Fruit fly (Drosophila melanogaster): ENCODE data around the gene CG5800.

Gene CG5800

DNA sequence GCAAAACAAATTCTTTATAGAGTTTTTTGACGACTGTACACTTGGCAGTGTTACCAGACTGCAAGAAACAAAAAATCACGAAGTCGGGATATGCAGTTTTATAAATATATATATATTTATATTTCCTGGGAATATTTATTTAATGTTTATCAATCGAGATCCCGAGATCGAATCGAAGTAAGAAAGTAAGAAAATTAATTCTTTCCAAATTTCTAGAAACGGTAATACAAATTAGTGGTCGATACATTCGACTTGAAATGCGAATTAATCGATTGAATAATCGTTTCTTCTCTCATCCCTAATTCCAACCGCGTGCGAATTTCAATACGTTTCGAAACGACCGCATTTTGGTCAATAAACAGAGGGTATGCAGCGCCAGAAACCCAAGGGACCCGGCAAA lies at the start of gene CG5800, which contains the start of gene CG8289 (continued):
- TF ChIP-seq HmgD (GFP tag; optimal IDR thresholded peaks at IDR 0.05) (no peak), NK7.1 (GFP tag; optimal IDR thresholded peaks at IDR 0.05) (no peak), zf30C (GFP tag; optimal IDR thresholded peaks at IDR 0.05) (peak; percentile 59), p53 (GFP tag; optimal IDR thresholded peaks at IDR 0.05) (no peak), CG18262 (tag; optimal IDR thresholded peaks at IDR 0.05) (peak; percentile 42), HmgZ (tag; optimal IDR thresholded peaks at IDR 0.05) (peak; percentile 25), pros (GFP tag; optimal IDR thresholded peaks at IDR 0.05) (no peak), Ets97D (GFP tag; optimal IDR thresholded peaks at IDR 0.05) (peak; percentile 19), ttk (GFP tag; IDR thresholded peaks at IDR 0.05) (no peak), CG2116 (GFP tag; optimal IDR thresholded peaks at IDR 0.05) (peak; percentile 65), CG10462 (GFP tag; optimal IDR thresholded peaks at IDR 0.05) (no peak), bcd (GFP tag; optimal IDR thresholded peaks at IDR 0.05) (no peak), CG17802 (tag; optimal IDR thresholded peaks at IDR 0.05) (no peak), CG6654 (GFP tag; optimal IDR thresholded peaks at IDR 0.05) (no peak), vnd (GFP tag; IDR thresholded peaks at IDR 0.05; ENCODE audit: partially characterized antibody) (peak; percentile 54), Fer1 (GFP tag; optimal IDR thresholded peaks at IDR 0.05) (peak; percentile 32), Med (GFP tag) (peak; percentile 59), CG18599 (GFP tag; optimal IDR thresholded peaks at IDR 0.05) (no peak), CG13287 (GFP tag; IDR thresholded peaks at IDR 0.05; ENCODE audit: partially characterized antibody) (peak; percentile 83), br (optimal IDR thresholded peaks at IDR 0.05) (no peak), klu (GFP tag; IDR thresholded peaks at IDR 0.05) (no peak), fd64A (GFP tag; optimal IDR thresholded peaks at IDR 0.05) (no peak), CG10979 (tag; optimal IDR thresholded peaks at IDR 0.05) (peak; percentile 19), Hr39 (optimal IDR thresholded peaks at IDR 0.05) (no peak), jumu (GFP tag; optimal IDR thresholded peaks at IDR 0.05) (no peak), CG11560 (tag; IDR thresholded peaks at IDR 0.05) (peak; percentile 92), CG2120 (GFP tag; optimal IDR thresholded peaks at IDR 0.05) (peak; percentile 10), Stat92E (GFP tag; optimal IDR thresholded peaks at IDR 0.05) (no peak), dysf (GFP tag; IDR thresholded peaks at IDR 0.05) (no peak), Dp (GFP tag; optimal IDR thresholded peaks at IDR 0.05) (peak; percentile 49), CG16863 (GFP tag; optimal IDR thresholded peaks at IDR 0.05) (no peak), CG30403 (GFP tag; optimal IDR thresholded peaks at IDR 0.05) (peak; percentile 17), CG1233 (GFP tag; optimal IDR thresholded peaks at IDR 0.05) (no peak), CG17359 (tag; optimal IDR thresholded peaks at IDR 0.05) (no peak), Eip74EF (GFP tag; optimal IDR thresholded peaks at IDR 0.05) (no peak), bowl (GFP tag; IDR thresholded peaks at IDR 0.05) (no peak), pum (GFP tag; optimal IDR thresholded peaks at IDR 0.05) (no peak), Sry-δ (GFP tag; optimal IDR thresholded peaks at IDR 0.05) (peak; percentile 79), E2f2 (GFP tag; IDR thresholded peaks at IDR 0.05) (peak; percentile 58), dm (GFP tag; optimal IDR thresholded peaks at IDR 0.05) (peak; percentile 56), dpn (GFP tag; optimal IDR thresholded peaks at IDR 0.05) (peak in 1 of 2 experiments; percentile 2), Lpt (GFP tag; optimal IDR thresholded peaks at IDR 0.05) (no peak), CG9437 (GFP tag; optimal IDR thresholded peaks at IDR 0.05) (no peak), wor (GFP tag; IDR thresholded peaks at IDR 0.05) (no peak), CG2712 (tag; optimal IDR thresholded peaks at IDR 0.05) (peak; percentile 63), cato (GFP tag; optimal IDR thresholded peaks at IDR 0.05; ENCODE audit: borderline replicate concordance) (no peak), onecut (GFP tag; IDR thresholded peaks at IDR 0.05) (no peak), gem (tag; optimal IDR thresholded peaks at IDR 0.05) (no peak), CG13424 (tag; optimal IDR thresholded peaks at IDR 0.05) (peak; percentile 26), tin (GFP tag; optimal IDR thresholded peaks at IDR 0.05) (peak; percentile 4), nmo (GFP tag; optimal IDR thresholded peaks at IDR 0.05) (peak; percentile 49), seq (GFP tag; IDR thresholded peaks at IDR 0.05) (no peak)
